Fruit fly (Drosophila melanogaster) whole organism, embryonic: Measurements from ENCODE around the gene ATP8B.

Experiments used
- CG11696 ChIP-seq: fragments of 200-800 bp; sonication (Bioruptor generic); IDR thresholded peaks from 2 replicates; pipeline ENCODE4 v1.3.6; 2022; ENCODE audit warnings: missing biosample characterization, missing genetic modification characterization
- CG13624 ChIP-seq: fragments of 200-800 bp; sonication (Bioruptor generic); optimal IDR thresholded peaks from 2 replicates; lab custom pipeline; 2016; ENCODE audit warnings: missing biosample characterization, missing genetic modification characterization
- CG13775 ChIP-seq: fragments of 200-800 bp; sonication (Bioruptor generic); optimal IDR thresholded peaks from 3 replicates; lab custom pipeline; 2017; ENCODE audit warnings: missing biosample characterization, mild to moderate bottlenecking, missing genetic modification characterization
- CG15073 ChIP-seq: fragments of 200-800 bp; sonication (Bioruptor generic); optimal IDR thresholded peaks from 2 replicates; lab custom pipeline; 2016; ENCODE audit warnings: missing biosample characterization, missing genetic modification characterization
- CG15269 ChIP-seq: fragments of 200-800 bp; sonication (Bioruptor generic); optimal IDR thresholded peaks from 2 replicates; lab custom pipeline; 2018; ENCODE audit warnings: missing biosample characterization, mild to moderate bottlenecking, missing genetic modification characterization, moderate library complexity
- CG15601 ChIP-seq: fragments of 200-800 bp; sonication (Bioruptor generic); optimal IDR thresholded peaks from 3 replicates; lab custom pipeline; 2019; ENCODE audit warnings: missing biosample characterization, mild to moderate bottlenecking, missing genetic modification characterization, moderate library complexity
- CG17568 ChIP-seq: fragments of 200-800 bp; sonication (Bioruptor generic); optimal IDR thresholded peaks from 2 replicates; lab custom pipeline; 2018; ENCODE audit warnings: missing biosample characterization, mild to moderate bottlenecking, missing genetic modification characterization, moderate library complexity
- CG18011 ChIP-seq: fragments of 200-800 bp; sonication (Bioruptor generic); optimal IDR thresholded peaks from 2 replicates; lab custom pipeline; 2017; ENCODE audit warnings: missing biosample characterization, missing genetic modification characterization, mild to moderate bottlenecking, moderate library complexity, missing genotype
- CG2202 ChIP-seq: fragments of 200-800 bp; sonication (Bioruptor generic); optimal IDR thresholded peaks from 2 replicates; lab custom pipeline; 2018; ENCODE audit warnings: missing biosample characterization, mild to moderate bottlenecking, missing genetic modification characterization
- CG2889 ChIP-seq: fragments of 200-800 bp; sonication (Bioruptor generic); IDR thresholded peaks from 3 replicates; pipeline ENCODE4 v1.3.6; 2022; ENCODE audit warnings: missing biosample characterization, missing genetic modification characterization
- CG34376 ChIP-seq: fragments of 200-800 bp; sonication (Bioruptor generic); optimal IDR thresholded peaks from 2 replicates; lab custom pipeline; 2018; ENCODE audit warnings: missing biosample characterization, mild to moderate bottlenecking, missing genetic modification characterization
- CG3726 ChIP-seq: fragments of 200-800 bp; sonication (Bioruptor generic); IDR thresholded peaks from 3 replicates; pipeline ENCODE4, ENCODE4 v1.3.6; 2022; ENCODE audit warnings: missing biosample characterization, missing genetic modification characterization
- CG3847 ChIP-seq: fragments of 200-800 bp; sonication (Bioruptor generic); IDR thresholded peaks from 2 replicates; pipeline ENCODE4 v1.3.6; 2022; ENCODE audit warnings: missing biosample characterization, missing genetic modification characterization
- CG3995 ChIP-seq: fragments of 200-800 bp; sonication (Bioruptor generic); optimal IDR thresholded peaks from 3 replicates; lab custom pipeline; 2016; ENCODE audit warnings: missing biosample characterization, missing genetic modification characterization
- CG4617 ChIP-seq: fragments of 200-800 bp; sonication (Bioruptor generic); optimal IDR thresholded peaks from 3 replicates; lab custom pipeline; 2016; ENCODE audit warnings: missing biosample characterization, missing genetic modification characterization, borderline replicate concordance
- CG7786 ChIP-seq: fragments of 200-800 bp; sonication (Bioruptor generic); optimal IDR thresholded peaks from 2 replicates; lab custom pipeline; 2016; ENCODE audit warnings: missing biosample characterization, missing genetic modification characterization
- CG7987 ChIP-seq: fragments of 200-800 bp; sonication (Bioruptor generic); optimal IDR thresholded peaks from 2 replicates; lab custom pipeline; 2018; ENCODE audit warnings: missing biosample characterization, mild to moderate bottlenecking, missing genetic modification characterization, moderate library complexity
- CG9215 ChIP-seq: fragments of 200-800 bp; sonication (Bioruptor generic); IDR thresholded peaks from 2 replicates; pipeline ENCODE4 v1.3.6; 2022; ENCODE audit warnings: missing biosample characterization, missing genetic modification characterization
- CG9609 ChIP-seq: fragments of 200-800 bp; sonication (Bioruptor generic); optimal IDR thresholded peaks from 3 replicates; lab custom pipeline; 2016; ENCODE audit warnings: missing biosample characterization, missing genetic modification characterization
- Chrac-16 ChIP-seq: fragments of 200-800 bp; sonication (Bioruptor generic); optimal IDR thresholded peaks from 3 replicates; lab custom pipeline; 2016; ENCODE audit warnings: missing biosample characterization, missing genetic modification characterization
- Dip2 ChIP-seq: fragments of 200-800 bp; sonication (Bioruptor generic); IDR thresholded peaks from 2 replicates; pipeline ENCODE4 v1.3.6; 2022; ENCODE audit warnings: missing biosample characterization, missing genetic modification characterization
- Ets65A ChIP-seq: fragments of 200-800 bp; sonication (Bioruptor generic); peaks from one replicate; lab custom pipeline; 2016; ENCODE audit warnings: missing biosample characterization, missing genetic modification characterization
- Fer1 ChIP-seq: fragments of 200-800 bp; sonication (Bioruptor generic); optimal IDR thresholded peaks from 2 replicates; lab custom pipeline; 2017; ENCODE audit warnings: missing biosample characterization, mild to moderate bottlenecking, missing genetic modification characterization
- Gug ChIP-seq: fragments of 200-800 bp; sonication (Bioruptor generic); IDR thresholded peaks from 4 replicates; pipeline ENCODE4 v1.3.6; 2022; ENCODE audit warnings: missing biosample characterization, missing genetic modification characterization
- HLH3B ChIP-seq: fragments of 200-800 bp; sonication (Bioruptor generic); IDR thresholded peaks from 2 replicates; pipeline ENCODE4 v1.3.6; 2022; ENCODE audit warnings: missing biosample characterization, missing genetic modification characterization
- Hand ChIP-seq: fragments of 200-800 bp; sonication (Bioruptor generic); optimal IDR thresholded peaks from 2 replicates; lab custom pipeline; 2017; ENCODE audit warnings: mild to moderate bottlenecking, missing biosample characterization, missing genetic modification reagents, missing genetic modification characterization
- Hmx ChIP-seq: fragments of 200-800 bp; sonication (Bioruptor generic); optimal IDR thresholded peaks from 2 replicates; lab custom pipeline; 2016; ENCODE audit warnings: missing biosample characterization, missing genetic modification characterization
- Lhr ChIP-seq: fragments of 200-800 bp; sonication (Bioruptor generic); optimal IDR thresholded peaks from 3 replicates; lab custom pipeline; 2017; ENCODE audit warnings: mild to moderate bottlenecking, missing biosample characterization, missing genetic modification reagents, missing genetic modification characterization
- Lim3 ChIP-seq: fragments of 200-800 bp; sonication (Bioruptor generic); IDR thresholded peaks from 2 replicates; pipeline ENCODE4 v1.3.6; 2022; ENCODE audit warnings: missing biosample characterization, missing genetic modification characterization
- NC2α ChIP-seq: fragments of 200-800 bp; sonication (Bioruptor generic); optimal IDR thresholded peaks from 2 replicates; lab custom pipeline; 2016; ENCODE audit warnings: missing biosample characterization, missing genetic modification characterization
- Optix ChIP-seq: fragments of 200-800 bp; sonication (Bioruptor generic); IDR thresholded peaks from 3 replicates; pipeline ENCODE4 v1.3.6; 2022; ENCODE audit warnings: missing biosample characterization, missing genetic modification characterization
- Rx ChIP-seq: fragments of 200-800 bp; sonication (Bioruptor generic); IDR thresholded peaks from 2 replicates; pipeline ENCODE4 v1.3.6; 2022; ENCODE audit warnings: missing biosample characterization, missing genetic modification characterization
- aop ChIP-seq: fragments of 200-800 bp; sonication (Bioruptor generic); IDR thresholded peaks from 2 replicates; pipeline ENCODE4 v1.3.6; 2022; ENCODE audit warnings: missing biosample characterization, missing genetic modification characterization
- cad ChIP-seq: fragments of >200 bp; optimal IDR thresholded peaks from 2 replicates; lab custom pipeline; 2017; ENCODE audit warnings: missing biosample characterization, missing genetic modification characterization
- chn ChIP-seq: fragments of 200-800 bp; sonication (Bioruptor generic); optimal IDR thresholded peaks from 2 replicates; lab custom pipeline; 2016; ENCODE audit warnings: missing biosample characterization, missing genetic modification characterization
- danr ChIP-seq: fragments of 200-800 bp; sonication (Bioruptor generic); IDR thresholded peaks from 2 replicates; pipeline ENCODE4 v1.3.6; 2022; ENCODE audit warnings: missing biosample characterization, missing genetic modification characterization
- fd64A ChIP-seq: fragments of 200-800 bp; sonication (Bioruptor generic); optimal IDR thresholded peaks from 3 replicates; lab custom pipeline; 2018; ENCODE audit warnings: missing biosample characterization, mild to moderate bottlenecking, missing genetic modification characterization
- gem ChIP-seq: fragments of 200-800 bp; sonication (Bioruptor generic); optimal IDR thresholded peaks from 2 replicates; lab custom pipeline; 2019; ENCODE audit warnings: missing biosample characterization, mild to moderate bottlenecking, missing genetic modification characterization, moderate library complexity
- grau ChIP-seq: fragments of 200-800 bp; optimal IDR thresholded peaks from 3 replicates; lab custom pipeline; 2019; ENCODE audit warnings: missing biosample characterization, mild to moderate bottlenecking, missing genetic modification characterization, moderate library complexity
- gsb-n ChIP-seq: fragments of 200-800 bp; sonication (Bioruptor generic); optimal IDR thresholded peaks from 3 replicates; lab custom pipeline; 2018; ENCODE audit warnings: missing biosample characterization, mild to moderate bottlenecking, missing genetic modification characterization
- lbe ChIP-seq: fragments of 200-800 bp; sonication (Bioruptor generic); optimal IDR thresholded peaks from 2 replicates; lab custom pipeline; 2016; ENCODE audit warnings: missing biosample characterization, mild to moderate bottlenecking, missing genetic modification characterization
- lola ChIP-seq, 3 experiments: fragments of >200 bp in 2 of 3; fragments of 200-800 bp in 1 of 3; sonication (Bioruptor generic) in 1 of 3; optimal IDR thresholded peaks; 2 replicates each; lab custom pipeline; 2017 to 2019; ENCODE audit warnings: missing biosample characterization in 3 of 3, missing genetic modification characterization in 3 of 3, mild to moderate bottlenecking in 1 of 3, moderate library complexity in 1 of 3
- nmo ChIP-seq: fragments of 200-800 bp; sonication (Bioruptor generic); optimal IDR thresholded peaks from 2 replicates; lab custom pipeline; 2018; ENCODE audit warnings: missing biosample characterization, mild to moderate bottlenecking, missing genetic modification characterization, moderate library complexity
- peb ChIP-seq: fragments of 200-800 bp; sonication (Bioruptor generic); IDR thresholded peaks from 2 replicates; pipeline ENCODE4 v1.3.6; 2022; ENCODE audit warnings: missing biosample characterization, missing genetic modification characterization
- pzg ChIP-seq: fragments of 200-800 bp; sonication (Bioruptor generic); optimal IDR thresholded peaks from 3 replicates; lab custom pipeline; 2018; ENCODE audit warnings: missing biosample characterization, mild to moderate bottlenecking, missing genetic modification characterization, moderate library complexity
- sim ChIP-seq: fragments of 200-800 bp; sonication (Bioruptor generic); IDR thresholded peaks from 2 replicates; pipeline ENCODE4 v1.3.6; 2022; ENCODE audit warnings: missing biosample characterization, missing genetic modification characterization
- sima ChIP-seq: fragments of 200-800 bp; sonication (Bioruptor generic); optimal IDR thresholded peaks from 2 replicates; lab custom pipeline; 2016; ENCODE audit warnings: missing biosample characterization, missing genetic modification characterization
- sisA ChIP-seq: fragments of 200-800 bp; sonication (Bioruptor generic); IDR thresholded peaks from 2 replicates; pipeline ENCODE4 v1.3.6; 2022; ENCODE audit warnings: missing biosample characterization, missing genetic modification characterization
- sob ChIP-seq: fragments of 200-800 bp; sonication (Bioruptor generic); IDR thresholded peaks from 2 replicates; pipeline ENCODE4 v1.3.6; 2022; ENCODE audit warnings: missing biosample characterization, missing genetic modification characterization
- sug ChIP-seq: fragments of 200-800 bp; optimal IDR thresholded peaks from 2 replicates; lab custom pipeline; 2019; ENCODE audit warnings: missing biosample characterization, mild to moderate bottlenecking, missing genetic modification characterization, moderate library complexity
- wdn ChIP-seq: fragments of 200-800 bp; sonication (Bioruptor generic); IDR thresholded peaks from 2 replicates; pipeline ENCODE4 v1.3.6; 2022; ENCODE audit warnings: missing biosample characterization, missing genetic modification characterization
- wek ChIP-seq: fragments of 200-800 bp; sonication (Bioruptor generic); optimal IDR thresholded peaks from 3 replicates; lab custom pipeline; 2018; ENCODE audit warnings: missing biosample characterization, mild to moderate bottlenecking, missing genetic modification characterization, moderate library complexity

The ATP8B gene

dm6 chr3R:12121161-12121560, 30.7 kb upstream of the ATP8B start (continued):
- TF ChIP-seq lbe (GFP tag; lab: Kevin White, UChicago): no peak
- peak; percentile 89 for TF ChIP-seq chn
- peak; percentile 78 for TF ChIP-seq sug (tag; lab: Kevin White, UChicago)
- peak; percentile 98 for TF ChIP-seq sisA
- no peak for TF ChIP-seq Hand
- peak; percentile 73 for TF ChIP-seq CG3995
- TF ChIP-seq peb (GFP tag; lab: Robert Waterston, UW): peak; percentile 85
- TF ChIP-seq Dip2 (GFP tag; lab: Robert Waterston, UW): no peak
- TF ChIP-seq Optix (GFP tag; lab: Robert Waterston, UW): peak; percentile 94
- TF ChIP-seq sob: peak; percentile 98
- TF ChIP-seq CG13624 (GFP tag; lab: Kevin White, UChicago): peak; percentile 93
- peak; percentile 65 for TF ChIP-seq CG15269
- peak; percentile 73 for TF ChIP-seq fd64A
- peak; percentile 66 for TF ChIP-seq sim (GFP tag; lab: Robert Waterston, UW)
- peak; percentile 94 for TF ChIP-seq aop (GFP tag; lab: Robert Waterston, UW)
- peak; percentile 83 for TF ChIP-seq wek (GFP tag; lab: Kevin White, UChicago)
- peak; percentile 91 for TF ChIP-seq CG9609 (GFP tag; lab: Kevin White, UChicago)
- TF ChIP-seq CG3847 (GFP tag; lab: Robert Waterston, UW): peak; percentile 94
- TF ChIP-seq gem: peak; percentile 81
- peak; percentile 72 for TF ChIP-seq grau
- peak; percentile 90 for TF ChIP-seq CG13775 (GFP tag; lab: Kevin White, UChicago)
- TF ChIP-seq lola (GFP tag; optimal IDR thresholded peaks at IDR 0.05; lab: Kevin White, UChicago): peak in 1 of 3 experiments; percentile 73
- TF ChIP-seq Ets65A (GFP tag; lab: Kevin White, UChicago): peak; percentile 100
- peak; percentile 81 for TF ChIP-seq NC2α
- TF ChIP-seq gsb-n (tag; lab: Kevin White, UChicago): peak; percentile 80
- peak; percentile 98 for TF ChIP-seq Gug
- TF ChIP-seq CG11696 (GFP tag; lab: Robert Waterston, UW): peak; percentile 51
- TF ChIP-seq Fer1 (GFP tag; lab: Kevin White, UChicago): no peak
- peak; percentile 93 for TF ChIP-seq CG7987 (GFP tag; lab: Kevin White, UChicago)
- TF ChIP-seq CG18011 (GFP tag; lab: Kevin White, UChicago): peak; percentile 98
- peak; percentile 79 for TF ChIP-seq Lhr (GFP tag; lab: Kevin White, UChicago)
- TF ChIP-seq CG2202 (tag; lab: Kevin White, UChicago): peak; percentile 78
- TF ChIP-seq CG2889 (GFP tag; lab: Robert Waterston, UW): peak; percentile 88
- TF ChIP-seq sima: peak; percentile 81
- TF ChIP-seq pzg (GFP tag; lab: Kevin White, UChicago): peak; percentile 27
- peak; percentile 84 for TF ChIP-seq CG9215 (GFP tag; lab: Robert Waterston, UW)
- TF ChIP-seq CG15601 (tag; lab: Kevin White, UChicago): peak; percentile 97
- TF ChIP-seq CG4617 (GFP tag; lab: Kevin White, UChicago): peak; percentile 73
- peak; percentile 92 for TF ChIP-seq wdn (GFP tag; lab: Robert Waterston, UW)
- no peak for TF ChIP-seq cad
- peak; percentile 83 for TF ChIP-seq nmo (GFP tag; lab: Kevin White, UChicago)
- TF ChIP-seq Hmx (GFP tag; lab: Kevin White, UChicago): peak; percentile 66
- TF ChIP-seq CG17568 (GFP tag; lab: Kevin White, UChicago): peak; percentile 70
- TF ChIP-seq CG3726 (GFP tag; lab: Robert Waterston, UW): peak; percentile 95
- TF ChIP-seq HLH3B (GFP tag; lab: Robert Waterston, UW): peak; percentile 93; the same call in 1 of the 2 replicates
- TF ChIP-seq CG15073 (GFP tag; lab: Kevin White, UChicago): peak; percentile 31
- peak; percentile 88 for TF ChIP-seq Lim3
- peak; percentile 82 for TF ChIP-seq CG34376 (GFP tag; lab: Kevin White, UChicago)
- TF ChIP-seq Chrac-16 (GFP tag; lab: Kevin White, UChicago): peak; percentile 82
- peak; percentile 85 for TF ChIP-seq CG7786 (GFP tag; lab: Kevin White, UChicago)
- TF ChIP-seq danr: peak; percentile 83
- TF ChIP-seq Rx: peak; percentile 97
